Fruit fly (Drosophila melanogaster) whole organism, wandering third instar larva: ENCODE results near the gene CG33500.

Experiments used
- N ChIP-seq: fragments of >200 bp; optimal IDR thresholded peaks from 2 replicates; lab custom pipeline; 2018; ENCODE audit warnings: missing biosample characterization, missing external identifiers, missing genetic modification characterization
- OdsH ChIP-seq: fragments of 200-800 bp; sonication (Bioruptor generic); optimal IDR thresholded peaks from 2 replicates; lab custom pipeline; 2016; ENCODE audit warnings: missing biosample characterization, mild to moderate bottlenecking, missing genetic modification characterization
- Sp1 ChIP-seq: fragments of 200-800 bp; sonication (Bioruptor generic); optimal IDR thresholded peaks from 3 replicates; lab custom pipeline; 2019; ENCODE audit warnings: missing biosample characterization, mild to moderate bottlenecking, missing genetic modification characterization, moderate library complexity
- foxo ChIP-seq, 2 experiments: fragments of 200-800 bp; sonication (Bioruptor generic); optimal IDR thresholded peaks; 2 replicates in 1 of 2; 3 replicates in 1 of 2; lab custom pipeline; 2016 to 2017; ENCODE audit warnings: missing biosample characterization in 2 of 2, missing genetic modification characterization in 2 of 2
- fru ChIP-seq: fragments of 200-800 bp; sonication (Bioruptor generic); optimal IDR thresholded peaks from 3 replicates; lab custom pipeline; 2016; ENCODE audit warnings: missing biosample characterization, mild to moderate bottlenecking, missing genetic modification characterization
- psq ChIP-seq: fragments of 200-800 bp; sonication (Bioruptor generic); optimal IDR thresholded peaks from 3 replicates; lab custom pipeline; 2017; ENCODE audit warnings: missing biosample characterization, mild to moderate bottlenecking, missing genetic modification characterization, moderate library complexity
- usp ChIP-seq: fragments of >200 bp; optimal IDR thresholded peaks from 2 replicates; lab custom pipeline; 2017; ENCODE audit warnings: missing biosample characterization, missing genetic modification characterization

DNA sequence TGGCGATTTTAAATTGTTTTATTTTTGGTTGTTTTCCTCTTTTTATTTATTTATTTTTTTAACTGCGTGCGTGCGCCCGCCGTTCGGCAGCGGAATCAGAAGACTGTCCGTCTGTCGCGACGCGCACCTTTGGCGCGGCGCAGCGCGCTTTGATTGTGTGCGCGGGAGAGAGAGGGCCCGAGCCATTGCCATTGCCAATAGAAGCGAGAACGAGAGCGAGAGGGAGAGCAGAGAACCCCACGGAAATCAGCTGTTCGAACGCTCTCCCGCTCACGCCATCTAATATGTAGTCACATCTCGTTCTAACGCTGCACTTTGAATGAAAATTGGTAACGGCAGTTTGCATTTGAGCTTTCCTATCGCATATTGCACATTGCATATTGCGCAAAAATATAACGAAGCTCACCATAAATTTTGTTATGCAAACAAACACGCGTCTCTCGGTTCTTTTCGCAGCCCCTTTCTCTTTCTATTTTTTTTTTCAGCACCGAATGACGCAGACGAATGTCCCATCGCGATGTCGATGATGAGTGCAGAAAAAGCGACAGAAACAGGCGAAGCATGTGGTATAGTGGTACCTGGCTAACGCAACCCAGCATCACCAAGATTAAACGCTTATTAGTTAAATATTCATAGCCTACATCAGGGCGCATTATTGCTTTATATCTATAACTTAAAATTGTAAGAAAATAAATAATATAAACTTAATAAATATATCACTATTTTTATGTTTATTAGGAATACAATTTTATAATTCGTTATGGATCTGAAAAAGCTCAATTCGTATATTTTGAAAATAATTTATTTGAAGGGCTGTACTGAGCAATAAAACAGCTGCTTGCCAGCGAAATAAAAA, 26.2 kb downstream of the CG33500 start:
- no peak for TF ChIP-seq usp
- TF ChIP-seq Sp1, result peak; percentile 4
- peak in 1 of 2 experiments; percentile 15 for TF ChIP-seq foxo (GFP tag; optimal IDR thresholded peaks at IDR 0.05; lab: Kevin White, UChicago)
- TF ChIP-seq fru (GFP tag; lab: Kevin White, UChicago), result no peak
- peak; percentile 18 for TF ChIP-seq N (GFP tag; lab: Kevin White, UChicago)
- TF ChIP-seq OdsH (GFP tag; lab: Kevin White, UChicago), result peak; percentile 34
- peak; percentile 30 for TF ChIP-seq psq (GFP tag; lab: Kevin White, UChicago)
